Fruit fly (Drosophila melanogaster): Measurements from ENCODE around the gene CG14877.
"Not testable (repeated sequence)": the region's sequence is repeated elsewhere in the genome, so short reads cannot be mapped to it uniquely, and the experiment has no call there.

The CG14877 gene

DNA sequence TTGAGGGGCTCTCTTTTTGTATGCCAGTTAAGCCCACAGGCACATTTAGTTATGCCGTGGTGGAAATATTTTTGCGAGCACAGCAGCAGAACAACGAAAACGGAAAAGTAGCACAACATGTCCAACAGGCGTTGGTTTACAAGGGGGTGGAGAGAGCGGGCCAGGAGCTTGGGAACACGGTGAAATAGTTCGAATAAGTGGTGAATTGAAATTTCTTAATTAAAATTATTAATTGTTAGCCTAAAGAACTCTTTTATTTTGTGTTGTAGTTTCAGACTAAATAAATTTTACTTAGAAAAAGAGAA, 24.3 kb upstream of the CG14877 start:
- TF ChIP-seq CG34367 (tag; optimal IDR thresholded peaks at IDR 0.05): no peak
- TF ChIP-seq CG32121 (GFP tag; IDR thresholded peaks at IDR 0.05): peak; percentile 6; the same call in 1 of the 2 replicates
- TF ChIP-seq CG14655 (GFP tag; optimal IDR thresholded peaks at IDR 0.05): peak; percentile 1

DNA sequence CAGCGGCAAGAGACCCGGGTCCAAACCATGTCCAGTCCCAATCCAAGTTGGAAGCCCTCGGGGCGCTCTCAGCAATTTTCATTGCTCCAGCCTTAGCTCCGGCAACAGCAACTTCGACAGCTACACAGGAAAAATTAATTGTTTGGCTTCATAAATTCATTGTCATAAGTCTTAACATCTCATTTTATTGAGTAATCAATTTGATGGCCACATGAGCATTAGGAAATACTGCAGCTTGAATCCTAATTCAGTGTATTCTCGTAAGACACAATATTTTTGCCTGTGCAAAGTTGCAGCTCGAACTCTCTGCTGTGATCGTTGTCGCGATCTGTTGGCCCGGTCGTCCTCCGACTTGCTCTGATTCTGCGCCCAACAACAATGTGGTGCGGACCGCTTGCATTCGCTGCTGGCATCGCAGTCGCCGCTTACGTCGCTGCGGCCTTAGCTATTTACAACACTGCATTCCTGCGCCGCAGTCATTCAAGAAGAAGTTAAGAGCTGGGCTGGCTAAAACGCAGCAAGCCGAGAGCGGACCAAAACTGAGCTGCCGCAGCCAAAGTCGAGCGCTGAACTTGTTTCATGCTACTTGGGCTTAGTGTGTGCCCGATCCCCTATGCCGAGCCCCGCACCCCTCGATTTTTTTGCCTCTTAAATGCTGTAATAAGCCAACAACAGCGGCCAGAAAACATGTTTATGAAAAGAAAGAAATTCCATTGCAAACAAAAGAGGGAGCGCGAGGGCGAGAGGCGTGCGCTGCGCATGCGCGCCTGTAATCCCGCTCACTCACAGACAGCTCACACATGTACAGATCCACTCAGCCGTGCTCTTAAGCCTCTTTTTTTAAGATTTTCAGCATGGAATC, 23.7 kb upstream of the CG14877 start:
- TF ChIP-seq Snoo (tag; optimal IDR thresholded peaks at IDR 0.05) (peak; percentile 96), CG13204 (GFP tag; optimal IDR thresholded peaks at IDR 0.05) (peak; percentile 98), EcR (GFP tag; optimal IDR thresholded peaks at IDR 0.05) (peak; percentile 69), CG12605 (GFP tag; IDR thresholded peaks at IDR 0.05) (peak; percentile 95), CG9948 (tag; optimal IDR thresholded peaks at IDR 0.05) (peak; percentile 95), CG8301 (tag; optimal IDR thresholded peaks at IDR 0.05) (peak; percentile 97), CG32121 (GFP tag; IDR thresholded peaks at IDR 0.05) (peak; percentile 92), CG8159 (tag; optimal IDR thresholded peaks at IDR 0.05) (peak; percentile 94), CG34367 (tag; optimal IDR thresholded peaks at IDR 0.05) (peak; percentile 97), CG4496 (GFP tag; IDR thresholded peaks at IDR 0.05) (peak; percentile 97), CG17806 (tag; optimal IDR thresholded peaks at IDR 0.05) (peak; percentile 96), Ets98B (GFP tag; IDR thresholded peaks at IDR 0.05) (peak; percentile 95), CG14655 (GFP tag; optimal IDR thresholded peaks at IDR 0.05) (peak; percentile 97), CG10348 (GFP tag; IDR thresholded peaks at IDR 0.05) (peak; percentile 75), gl (tag; optimal IDR thresholded peaks at IDR 0.05) (peak; percentile 89), Pif1A (GFP tag; optimal IDR thresholded peaks at IDR 0.05) (peak; percentile 96), rn (GFP tag; IDR thresholded peaks at IDR 0.05) (peak; percentile 96), CG15710 (tag; optimal IDR thresholded peaks at IDR 0.05) (peak; percentile 93), D1 (tag; optimal IDR thresholded peaks at IDR 0.05) (peak; percentile 90), Pif1B (GFP tag; optimal IDR thresholded peaks at IDR 0.05) (peak; percentile 98), fd96Ca (GFP tag; IDR thresholded peaks at IDR 0.05) (peak; percentile 97)

DNA sequence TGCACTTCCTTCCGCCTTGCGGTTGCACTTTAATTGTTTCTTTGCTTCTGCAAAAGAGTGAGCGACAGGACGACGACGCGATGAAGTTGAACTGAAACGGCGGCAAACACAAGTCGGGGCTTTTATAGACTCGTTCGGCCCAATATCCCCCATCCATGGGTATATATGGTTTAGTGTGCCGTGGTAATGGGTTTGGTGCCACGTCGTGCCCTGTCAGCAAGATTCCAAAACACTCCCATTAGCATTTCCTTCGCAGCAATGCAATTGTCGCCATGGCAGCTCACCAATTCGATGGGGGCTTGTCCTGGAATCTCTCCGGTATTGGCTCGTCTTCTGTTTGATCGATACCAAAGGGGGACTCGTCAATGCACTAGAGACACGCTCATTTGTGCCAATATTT, 22.0 kb upstream of the CG14877 start, which contains the start of gene CG45105:
Gene CG45105 (minus strand): TSS at position 101 of the 400 bp plus-strand sequence.
- TF ChIP-seq rn (GFP tag; IDR thresholded peaks at IDR 0.05): no peak
- TF ChIP-seq CG13204 (GFP tag; optimal IDR thresholded peaks at IDR 0.05): no peak
- no peak for TF ChIP-seq Ets98B (GFP tag; IDR thresholded peaks at IDR 0.05)
- no peak for TF ChIP-seq Pif1A (GFP tag; optimal IDR thresholded peaks at IDR 0.05)
- no peak for TF ChIP-seq CG8301 (tag; optimal IDR thresholded peaks at IDR 0.05)
- no peak for TF ChIP-seq CG4496 (GFP tag; IDR thresholded peaks at IDR 0.05)
- TF ChIP-seq Snoo (tag; optimal IDR thresholded peaks at IDR 0.05): no peak
- TF ChIP-seq CG15710 (tag; optimal IDR thresholded peaks at IDR 0.05): no peak
- no peak for TF ChIP-seq CG10348 (GFP tag; IDR thresholded peaks at IDR 0.05)
- TF ChIP-seq CG12605 (GFP tag; IDR thresholded peaks at IDR 0.05): no peak
- TF ChIP-seq CG34367 (tag; optimal IDR thresholded peaks at IDR 0.05): no peak
- no peak for TF ChIP-seq fd96Ca (GFP tag; IDR thresholded peaks at IDR 0.05)
- TF ChIP-seq CG32121 (GFP tag; IDR thresholded peaks at IDR 0.05): no peak
- no peak for TF ChIP-seq CG14655 (GFP tag; optimal IDR thresholded peaks at IDR 0.05)
- no peak for TF ChIP-seq CG17806 (tag; optimal IDR thresholded peaks at IDR 0.05)

DNA sequence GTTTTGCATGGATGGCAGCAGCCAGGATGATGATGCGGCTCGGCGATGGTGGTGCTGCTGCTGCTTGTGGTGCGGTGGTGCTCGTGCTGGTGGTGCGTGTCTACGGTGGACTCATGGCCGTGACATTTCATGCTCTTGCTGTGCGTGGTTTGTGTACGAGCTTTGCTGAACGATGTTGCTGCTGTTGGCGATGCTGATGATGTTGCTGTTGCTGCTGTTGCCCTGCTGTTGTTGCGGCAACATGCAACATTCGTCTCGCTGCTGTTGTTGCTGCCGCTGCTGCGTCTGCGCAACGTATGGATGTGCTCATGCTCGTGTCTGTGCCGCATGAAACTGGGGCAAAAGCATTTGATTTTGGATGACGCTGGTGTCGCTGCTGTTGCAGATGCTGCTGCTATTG, 17.4 kb upstream of the CG14877 start:
- TF ChIP-seq Snoo (tag; optimal IDR thresholded peaks at IDR 0.05): no peak
- TF ChIP-seq CG8159 (tag; optimal IDR thresholded peaks at IDR 0.05): no peak
- TF ChIP-seq CG32121 (GFP tag; IDR thresholded peaks at IDR 0.05): no peak
- no peak for TF ChIP-seq CG10348 (GFP tag; IDR thresholded peaks at IDR 0.05)
- no peak for TF ChIP-seq Pif1B (GFP tag; optimal IDR thresholded peaks at IDR 0.05)
- TF ChIP-seq CG34367 (tag; optimal IDR thresholded peaks at IDR 0.05): no peak
- no peak for TF ChIP-seq CG12605 (GFP tag; IDR thresholded peaks at IDR 0.05)
- no peak for TF ChIP-seq CG14655 (GFP tag; optimal IDR thresholded peaks at IDR 0.05)
- no peak for TF ChIP-seq gl (tag; optimal IDR thresholded peaks at IDR 0.05)
- TF ChIP-seq CG4496 (GFP tag; IDR thresholded peaks at IDR 0.05): no peak

DNA sequence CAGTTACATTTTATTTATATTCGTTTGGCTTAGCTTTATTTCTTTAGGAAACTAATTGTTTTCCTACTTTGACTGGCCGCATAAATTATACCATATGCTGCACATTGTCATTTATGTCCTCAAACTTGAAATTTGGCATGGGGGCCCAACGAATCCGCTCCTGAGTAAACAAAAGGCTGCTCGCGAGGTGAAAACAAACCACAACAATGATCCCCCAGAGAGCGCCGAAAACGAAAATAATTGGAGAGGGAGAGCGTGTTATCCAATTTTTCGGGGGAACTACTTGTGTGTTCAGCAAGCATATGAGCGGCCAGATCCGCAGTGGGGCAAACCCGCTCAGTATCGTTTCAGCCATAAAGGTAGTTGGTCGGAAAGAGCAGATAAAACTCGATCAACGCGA, 12.2 kb upstream of the CG14877 start, which contains the start of gene EndoU:
Gene EndoU (plus strand): TSS at position 301 of the 400 bp plus-strand sequence.
- not testable (repeated sequence) for TF ChIP-seq CG10348 (GFP tag; IDR thresholded peaks at IDR 0.05); Snoo (tag; optimal IDR thresholded peaks at IDR 0.05); CG4496 (GFP tag; IDR thresholded peaks at IDR 0.05)

DNA sequence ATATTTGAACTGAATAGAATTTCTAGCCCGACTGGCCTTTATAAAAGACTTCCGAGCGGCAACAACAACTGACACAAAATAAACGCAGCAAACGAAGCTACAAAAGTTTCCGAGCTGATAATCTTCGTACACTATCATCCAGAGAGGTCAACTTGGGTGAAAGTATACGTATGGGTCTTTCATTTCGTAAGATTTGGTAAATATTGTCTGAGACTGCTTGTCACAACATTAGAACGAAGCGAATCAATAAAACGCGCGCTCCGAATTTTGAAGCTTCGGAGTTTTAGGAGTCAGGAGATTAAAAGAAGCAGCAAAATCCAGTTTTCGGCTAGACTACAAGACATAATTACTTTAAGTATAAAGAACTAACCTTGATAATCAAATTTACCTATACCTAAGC, 8.7 kb upstream of the CG14877 start, which contains the start of gene glob1:
Gene glob1 (minus strand): TSS at position 101 of the 400 bp plus-strand sequence.
- not testable (repeated sequence) for TF ChIP-seq gl (tag; optimal IDR thresholded peaks at IDR 0.05); Snoo (tag; optimal IDR thresholded peaks at IDR 0.05); CG10348 (GFP tag; IDR thresholded peaks at IDR 0.05)

Data from whole organism, pupa.